Fruit fly (Drosophila melanogaster) whole organism: ENCODE measurements around the gene Acp29AB.

Source experiments
- Dll ChIP-seq: fragments of >200 bp; optimal IDR thresholded peaks from 2 replicates; lab custom pipeline; 2017
- EcR ChIP-seq, 2 experiments: fragments of >200 bp; optimal IDR thresholded peaks; 2 replicates each; lab custom pipeline; 2017; ENCODE audit warnings: missing biosample characterization in 2 of 2, missing genetic modification characterization in 2 of 2, missing genetic modification reagents in 2 of 2
- pan ChIP-seq: fragments of >200 bp; optimal IDR thresholded peaks from 2 replicates; lab custom pipeline; 2017
- psq ChIP-seq: fragments of >200 bp; optimal IDR thresholded peaks from 2 replicates; lab custom pipeline; 2017
- usp ChIP-seq: fragments of >200 bp; optimal IDR thresholded peaks from 2 replicates; lab custom pipeline; 2017; ENCODE audit warnings: missing biosample characterization, missing genetic modification characterization, mixed read lengths

DNA sequence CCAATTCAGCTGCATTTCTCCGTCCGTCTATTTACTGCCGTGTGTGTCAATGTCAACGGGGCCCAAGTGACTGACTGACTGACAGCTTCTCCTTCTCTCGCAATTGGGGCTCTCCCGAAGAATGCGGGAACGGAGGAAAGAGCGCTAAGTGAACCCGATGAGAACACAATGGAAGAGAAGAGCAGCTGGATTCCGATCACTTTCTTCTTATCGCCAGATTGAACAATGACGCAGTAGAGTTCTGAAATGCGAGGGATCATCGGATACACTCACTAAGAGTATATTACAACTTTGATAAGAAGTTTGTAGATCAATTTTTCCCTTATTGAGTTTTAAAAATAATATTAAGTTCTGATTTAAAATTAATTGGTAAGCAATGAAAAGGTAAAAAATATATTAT, 18.5 kb upstream of the Acp29AB start, which contains the start of gene Naglu:
- TF ChIP-seq psq (lab: Kevin White, UChicago) (no peak), pan (lab: Kevin White, UChicago) (no peak), usp (GFP tag; lab: Kevin White, UChicago) (no peak), Dll (no peak), EcR (GFP tag; optimal IDR thresholded peaks at IDR 0.05; lab: Kevin White, UChicago) (no peak)
